Fruit fly (Drosophila melanogaster) whole organism, embryonic: ENCODE measurements around the gene CG7407.

Source experiments
- CG7357 ChIP-seq: fragments of 200-800 bp; sonication (Bioruptor generic); IDR thresholded peaks from 3 replicates; pipeline ENCODE4 v1.3.6; 2022; ENCODE audit warnings: missing biosample characterization, missing genetic modification characterization
- E2f1 ChIP-seq: fragments of 200-800 bp; sonication (Bioruptor generic); IDR thresholded peaks from 2 replicates; pipeline ENCODE4 v1.3.6; 2022; ENCODE audit warnings: missing biosample characterization, missing genetic modification characterization
- psq ChIP-seq: fragments of 200-800 bp; sonication (Bioruptor generic); optimal IDR thresholded peaks from 2 replicates; lab custom pipeline; 2017; ENCODE audit warnings: missing biosample characterization, missing genetic modification characterization

DNA sequence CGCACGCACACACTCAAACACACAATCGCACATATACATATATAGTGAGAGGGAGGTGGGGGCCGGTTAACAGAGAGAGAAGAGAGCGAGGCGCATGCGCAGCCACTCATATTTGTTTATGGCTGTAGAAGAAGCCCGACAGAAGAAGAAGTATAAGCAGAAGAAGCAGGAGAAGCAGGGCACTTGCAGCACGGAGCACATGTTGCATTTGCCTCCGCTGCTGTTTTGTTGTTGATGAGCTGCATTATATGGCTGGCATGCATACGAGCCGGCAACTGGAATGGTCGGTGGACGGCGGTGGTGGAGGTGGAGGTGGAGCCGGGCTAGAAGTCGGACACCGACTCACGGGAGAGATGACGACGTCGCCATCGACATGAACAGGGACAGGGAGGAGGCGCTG, 22.8 kb upstream of the CG7407 start:
- no peak for TF ChIP-seq E2f1 (GFP tag; lab: Robert Waterston, UW)
- no peak for TF ChIP-seq psq
- no peak for TF ChIP-seq CG7357
